Fruit fly (Drosophila melanogaster) whole organism, adult: Measurements from ENCODE around the gene mRpS26.

Experiments
- CG12768 ChIP-seq: fragments of 200-800 bp; sonication (Bioruptor generic); optimal IDR thresholded peaks from 2 replicates; lab custom pipeline; 2017; ENCODE audit warnings: missing biosample characterization, missing genetic modification characterization, mild to moderate bottlenecking, moderate library complexity, missing genetic modification reagents
- CG14711 ChIP-seq: fragments of 200-800 bp; sonication (Bioruptor generic); optimal IDR thresholded peaks from 2 replicates; lab custom pipeline; 2018; ENCODE audit warnings: missing biosample characterization, mild to moderate bottlenecking, missing genetic modification characterization, moderate library complexity
- CG1620 ChIP-seq: fragments of 200-800 bp; sonication (Bioruptor generic); optimal IDR thresholded peaks from 2 replicates; lab custom pipeline; 2016; ENCODE audit warnings: missing biosample characterization, missing genetic modification characterization
- CG33017 ChIP-seq: fragments of 200-800 bp; sonication (Bioruptor generic); optimal IDR thresholded peaks from 2 replicates; lab custom pipeline; 2018; ENCODE audit warnings: missing biosample characterization, mild to moderate bottlenecking, missing genetic modification characterization, moderate library complexity
- CG5204 ChIP-seq: fragments of 200-800 bp; sonication (Bioruptor generic); optimal IDR thresholded peaks from 2 replicates; lab custom pipeline; 2016; ENCODE audit warnings: missing biosample characterization, missing genetic modification characterization
- CG7101 ChIP-seq: fragments of 200-800 bp; sonication (Bioruptor generic); optimal IDR thresholded peaks from 2 replicates; lab custom pipeline; 2018; ENCODE audit warnings: missing biosample characterization, mild to moderate bottlenecking, missing genetic modification characterization, moderate library complexity
- Crg-1 ChIP-seq: fragments of 200-800 bp; sonication (Bioruptor generic); optimal IDR thresholded peaks from 2 replicates; lab custom pipeline; 2016; ENCODE audit warnings: missing biosample characterization, missing genetic modification characterization
- Mnt ChIP-seq: fragments of 200-800 bp; sonication (Bioruptor generic); optimal IDR thresholded peaks from 2 replicates; lab custom pipeline; 2016; ENCODE audit warnings: missing biosample characterization, mild to moderate bottlenecking, missing genetic modification characterization
- cic ChIP-seq: fragments of 200-800 bp; sonication (Bioruptor generic); optimal IDR thresholded peaks from 2 replicates; lab custom pipeline; 2017; ENCODE audit warnings: missing biosample characterization, mild to moderate bottlenecking, missing genetic modification characterization, moderate library complexity
- kay ChIP-seq: fragments of 200-800 bp; sonication (Bioruptor generic); peaks from one replicate; lab custom pipeline; 2016; ENCODE audit warnings: missing biosample characterization, missing genetic modification characterization, borderline replicate concordance
- ovo ChIP-seq: fragments of 200-800 bp; sonication (Bioruptor generic); optimal IDR thresholded peaks from 2 replicates; lab custom pipeline; 2016; ENCODE audit warnings: missing biosample characterization, missing genetic modification characterization
- pad ChIP-seq: fragments of 200-800 bp; sonication (Bioruptor generic); optimal IDR thresholded peaks from 3 replicates; lab custom pipeline; 2017; ENCODE audit warnings: missing biosample characterization, missing genetic modification characterization, mild to moderate bottlenecking, moderate library complexity, missing genetic modification reagents
- tj ChIP-seq: fragments of 200-800 bp; sonication (Bioruptor generic); optimal IDR thresholded peaks from 3 replicates; lab custom pipeline; 2017; ENCODE audit warnings: missing biosample characterization, mild to moderate bottlenecking, missing genetic modification characterization, moderate library complexity

dm6 chr3L:18079123-18079522, 27.3 kb upstream of the mRpS26 start:
- no peak for TF ChIP-seq cic
- TF ChIP-seq kay = no peak
- no peak for TF ChIP-seq CG5204
- no peak for TF ChIP-seq tj (GFP tag; lab: Kevin White, UChicago)
- no peak for TF ChIP-seq pad
- no peak for TF ChIP-seq CG33017 (tag; lab: Kevin White, UChicago)
- TF ChIP-seq CG14711 = no peak
- no peak for TF ChIP-seq Crg-1
- no peak for TF ChIP-seq Mnt
- no peak for TF ChIP-seq CG7101 (tag; lab: Kevin White, UChicago)
- TF ChIP-seq ovo = no peak
- TF ChIP-seq CG1620 (GFP tag; lab: Kevin White, UChicago) = no peak
- no peak for TF ChIP-seq CG12768
